Fruit fly (Drosophila melanogaster) whole organism, embryonic: Measurements from ENCODE around the gene Ssu72.
A peak's percentile ranks its signal among the peaks of the same experiment; 100 is the strongest.

ENCODE experiments used
- CG11456 ChIP-seq: fragments of 200-800 bp; sonication (Bioruptor generic); IDR thresholded peaks from 3 replicates; pipeline ENCODE4 v1.3.6; 2022; ENCODE audit warnings: missing biosample characterization, missing genetic modification characterization
- CG11723 ChIP-seq: fragments of 200-800 bp; sonication (Bioruptor generic); optimal IDR thresholded peaks from 2 replicates; lab custom pipeline; 2017; ENCODE audit warnings: missing biosample characterization, mild to moderate bottlenecking, missing genetic modification characterization
- CG1233 ChIP-seq: fragments of 200-800 bp; sonication (Bioruptor generic); optimal IDR thresholded peaks from 4 replicates; lab custom pipeline; 2018; ENCODE audit warnings: missing biosample characterization, mild to moderate bottlenecking, missing genetic modification characterization
- CG12659 ChIP-seq: fragments of 200-800 bp; sonication (Bioruptor generic); optimal IDR thresholded peaks from 3 replicates; lab custom pipeline; 2017; ENCODE audit warnings: mild to moderate bottlenecking, missing biosample characterization, missing genetic modification reagents, missing genetic modification characterization
- CG13296 ChIP-seq: fragments of 200-800 bp; sonication (Bioruptor generic); optimal IDR thresholded peaks from 3 replicates; lab custom pipeline; 2018; ENCODE audit warnings: missing biosample characterization, mild to moderate bottlenecking, missing genetic modification characterization
- CG14667 ChIP-seq: fragments of 200-800 bp; sonication (Bioruptor generic); IDR thresholded peaks from 2 replicates; pipeline ENCODE4 v1.3.6; 2022; ENCODE audit warnings: missing biosample characterization, missing genetic modification characterization
- CG15601 ChIP-seq: fragments of 200-800 bp; sonication (Bioruptor generic); optimal IDR thresholded peaks from 3 replicates; lab custom pipeline; 2019; ENCODE audit warnings: missing biosample characterization, mild to moderate bottlenecking, missing genetic modification characterization, moderate library complexity
- CG17186 ChIP-seq: fragments of 200-800 bp; sonication (Bioruptor generic); optimal IDR thresholded peaks from 3 replicates; lab custom pipeline; 2017; ENCODE audit warnings: missing biosample characterization, missing genetic modification reagents, missing genetic modification characterization
- CG17612 ChIP-seq: fragments of 200-800 bp; sonication (Bioruptor generic); IDR thresholded peaks from 2 replicates; pipeline ENCODE4 v1.3.6; 2022; ENCODE audit warnings: missing biosample characterization, missing genetic modification characterization
- CG17912 ChIP-seq: fragments of 200-800 bp; sonication (Bioruptor generic); optimal IDR thresholded peaks from 2 replicates; lab custom pipeline; 2018; ENCODE audit warnings: missing biosample characterization, mild to moderate bottlenecking, missing genetic modification characterization
- CG2129 ChIP-seq: fragments of 200-800 bp; sonication (Bioruptor generic); IDR thresholded peaks from 2 replicates; pipeline ENCODE4 v1.3.6; 2022; ENCODE audit warnings: missing biosample characterization, missing genetic modification characterization; ENCODE audit not compliant: partially characterized antibody
- CG2678 ChIP-seq: fragments of 200-800 bp; sonication (Bioruptor generic); optimal IDR thresholded peaks from 3 replicates; lab custom pipeline; 2019; ENCODE audit warnings: missing biosample characterization, mild to moderate bottlenecking, missing genetic modification characterization, moderate library complexity
- CG30020 ChIP-seq: fragments of 200-800 bp; optimal IDR thresholded peaks from 2 replicates; lab custom pipeline; 2019; ENCODE audit warnings: missing biosample characterization, mild to moderate bottlenecking, missing genetic modification characterization, moderate library complexity
- CG3838 ChIP-seq: fragments of 200-800 bp; sonication (Bioruptor generic); optimal IDR thresholded peaks from 3 replicates; lab custom pipeline; 2016; ENCODE audit warnings: missing biosample characterization, missing genetic modification characterization
- CG4707 ChIP-seq: fragments of 200-800 bp; sonication (Bioruptor generic); optimal IDR thresholded peaks from 2 replicates; lab custom pipeline; 2018; ENCODE audit warnings: missing biosample characterization, mild to moderate bottlenecking, missing genetic modification characterization, moderate library complexity
- CG6854 ChIP-seq: fragments of 200-800 bp; sonication (Bioruptor generic); optimal IDR thresholded peaks from 3 replicates; lab custom pipeline; 2017; ENCODE audit warnings: missing biosample characterization, mild to moderate bottlenecking, missing genetic modification characterization
- CTCF ChIP-seq: fragments of 200-800 bp; sonication (Bioruptor generic); optimal IDR thresholded peaks from 2 replicates; lab custom pipeline; 2017; ENCODE audit warnings: missing biosample characterization, mild to moderate bottlenecking, missing genetic modification characterization, moderate library complexity
- CrebB ChIP-seq: fragments of 200-800 bp; sonication (Bioruptor generic); optimal IDR thresholded peaks from 3 replicates; lab custom pipeline; 2018; ENCODE audit warnings: missing biosample characterization, mild to moderate bottlenecking, missing genetic modification characterization
- Dek ChIP-seq: fragments of 200-800 bp; sonication (Bioruptor generic); optimal IDR thresholded peaks from 3 replicates; lab custom pipeline; 2019; ENCODE audit warnings: missing biosample characterization, mild to moderate bottlenecking, missing genetic modification characterization, moderate library complexity
- Dip2 ChIP-seq: fragments of 200-800 bp; sonication (Bioruptor generic); IDR thresholded peaks from 2 replicates; pipeline ENCODE4 v1.3.6; 2022; ENCODE audit warnings: missing biosample characterization, missing genetic modification characterization
- Dip3 ChIP-seq: fragments of 200-800 bp; sonication (Bioruptor generic); optimal IDR thresholded peaks from 3 replicates; lab custom pipeline; 2016; ENCODE audit warnings: missing biosample characterization, missing genetic modification characterization
- Dp ChIP-seq: fragments of 200-800 bp; sonication (Bioruptor generic); optimal IDR thresholded peaks from 2 replicates; lab custom pipeline; 2018; ENCODE audit warnings: missing biosample characterization, mild to moderate bottlenecking, missing genetic modification characterization, moderate library complexity
- Elba2 ChIP-seq: fragments of 200-800 bp; sonication (Bioruptor generic); optimal IDR thresholded peaks from 3 replicates; lab custom pipeline; 2016; ENCODE audit warnings: missing biosample characterization, missing genetic modification characterization
- Ets97D ChIP-seq: fragments of 200-800 bp; sonication (Bioruptor generic); optimal IDR thresholded peaks from 3 replicates; lab custom pipeline; 2016; ENCODE audit warnings: missing biosample characterization, missing genetic modification characterization
- Fer3 ChIP-seq: fragments of 200-800 bp; sonication (Bioruptor generic); optimal IDR thresholded peaks from 2 replicates; lab custom pipeline; 2018; ENCODE audit warnings: missing biosample characterization, mild to moderate bottlenecking, missing genetic modification characterization, moderate library complexity
- GATAe ChIP-seq: fragments of 200-800 bp; sonication (Bioruptor generic); conservative IDR thresholded peaks from 2 replicates; pipeline ENCODE4 v1.3.6; 2022; ENCODE audit warnings: missing biosample characterization, missing genetic modification characterization
- Gsc ChIP-seq: fragments of 200-800 bp; sonication (Bioruptor generic); IDR thresholded peaks from 2 replicates; pipeline ENCODE4 v1.3.6; 2022; ENCODE audit warnings: missing biosample characterization, missing genetic modification characterization
- HLH4C ChIP-seq: fragments of 200-800 bp; sonication (Bioruptor generic); IDR thresholded peaks from 3 replicates; pipeline ENCODE4 v1.3.6; 2022; ENCODE audit warnings: missing biosample characterization, missing genetic modification characterization; ENCODE audit not compliant: partially characterized antibody
- NfI ChIP-seq: fragments of 200-800 bp; sonication (Bioruptor generic); optimal IDR thresholded peaks from 3 replicates; lab custom pipeline; 2018; ENCODE audit warnings: missing biosample characterization, mild to moderate bottlenecking, missing genetic modification characterization, moderate library complexity
- Sox100B ChIP-seq: fragments of 200-800 bp; sonication (Bioruptor generic); optimal IDR thresholded peaks from 3 replicates; lab custom pipeline; 2018; ENCODE audit warnings: missing biosample characterization, mild to moderate bottlenecking, missing genetic modification characterization
- Sry-β ChIP-seq: fragments of 200-800 bp; sonication (Bioruptor generic); optimal IDR thresholded peaks from 2 replicates; lab custom pipeline; 2018; ENCODE audit warnings: missing biosample characterization, mild to moderate bottlenecking, missing genetic modification characterization, moderate library complexity
- az2 ChIP-seq: fragments of 200-800 bp; sonication (Bioruptor generic); optimal IDR thresholded peaks from 3 replicates; lab custom pipeline; 2016; ENCODE audit warnings: missing biosample characterization, missing genetic modification characterization
- btn ChIP-seq: fragments of 200-800 bp; sonication (Bioruptor generic); optimal IDR thresholded peaks from 2 replicates; lab custom pipeline; 2016; ENCODE audit warnings: missing biosample characterization, missing genetic modification characterization
- chm ChIP-seq: fragments of 200-800 bp; sonication (Bioruptor generic); IDR thresholded peaks from 2 replicates; pipeline ENCODE4 v1.3.6; 2022; ENCODE audit warnings: missing biosample characterization, missing genetic modification characterization
- dysf ChIP-seq: fragments of 200-800 bp; sonication (Bioruptor generic); IDR thresholded peaks from 3 replicates; pipeline ENCODE4 v1.3.6; 2022; ENCODE audit warnings: missing biosample characterization, missing genetic modification characterization
- exex ChIP-seq: fragments of 200-800 bp; sonication (Bioruptor generic); optimal IDR thresholded peaks from 4 replicates; lab custom pipeline; 2018; ENCODE audit warnings: missing biosample characterization, mild to moderate bottlenecking, missing genetic modification characterization, moderate library complexity
- gce ChIP-seq: fragments of 200-800 bp; sonication (Bioruptor generic); IDR thresholded peaks from 3 replicates; pipeline ENCODE4 v1.3.6; 2022; ENCODE audit warnings: missing biosample characterization, missing genetic modification characterization
- gcm ChIP-seq: fragments of 200-800 bp; sonication (Bioruptor generic); optimal IDR thresholded peaks from 2 replicates; lab custom pipeline; 2019; ENCODE audit warnings: missing biosample characterization, mild to moderate bottlenecking, missing genetic modification characterization, moderate library complexity
- grau ChIP-seq: fragments of 200-800 bp; optimal IDR thresholded peaks from 3 replicates; lab custom pipeline; 2019; ENCODE audit warnings: missing biosample characterization, mild to moderate bottlenecking, missing genetic modification characterization, moderate library complexity
- hb ChIP-seq: fragments of 200-800 bp; sonication (Bioruptor generic); IDR thresholded peaks from 3 replicates; pipeline ENCODE4 v1.3.6; 2022; ENCODE audit warnings: missing biosample characterization, missing genetic modification characterization; ENCODE audit not compliant: partially characterized antibody
- jing ChIP-seq: fragments of 200-800 bp; sonication (Bioruptor generic); optimal IDR thresholded peaks from 2 replicates; lab custom pipeline; 2018; ENCODE audit warnings: missing biosample characterization, mild to moderate bottlenecking, missing genetic modification characterization
- klu ChIP-seq: fragments of 200-800 bp; sonication (Bioruptor generic); IDR thresholded peaks from 2 replicates; pipeline ENCODE4 v1.3.6; 2022; ENCODE audit warnings: missing biosample characterization, missing genetic modification characterization
- mam ChIP-seq: fragments of 200-800 bp; sonication (Bioruptor generic); optimal IDR thresholded peaks from 3 replicates; lab custom pipeline; 2016; ENCODE audit warnings: missing biosample characterization, missing genetic modification characterization
- mirr ChIP-seq: fragments of 200-800 bp; sonication (Bioruptor generic); optimal IDR thresholded peaks from 3 replicates; lab custom pipeline; 2018; ENCODE audit warnings: missing biosample characterization, mild to moderate bottlenecking, missing genetic modification characterization
- nau ChIP-seq: fragments of 200-800 bp; sonication (Bioruptor generic); optimal IDR thresholded peaks from 3 replicates; lab custom pipeline; 2017; ENCODE audit warnings: missing biosample characterization, mild to moderate bottlenecking, missing genetic modification characterization, missing genetic modification reagents
- sd ChIP-seq: fragments of 200-800 bp; sonication (Bioruptor generic); optimal IDR thresholded peaks from 3 replicates; lab custom pipeline; 2018; ENCODE audit warnings: missing biosample characterization, mild to moderate bottlenecking, missing genetic modification characterization, moderate library complexity
- sug ChIP-seq: fragments of 200-800 bp; optimal IDR thresholded peaks from 2 replicates; lab custom pipeline; 2019; ENCODE audit warnings: missing biosample characterization, mild to moderate bottlenecking, missing genetic modification characterization, moderate library complexity
- tgo ChIP-seq: fragments of 200-800 bp; sonication (Bioruptor generic); IDR thresholded peaks from 3 replicates; pipeline ENCODE4 v1.3.6; 2022; ENCODE audit warnings: missing biosample characterization, missing genetic modification characterization
- trem ChIP-seq: fragments of 200-800 bp; optimal IDR thresholded peaks from 3 replicates; lab custom pipeline; 2019; ENCODE audit warnings: missing biosample characterization, mild to moderate bottlenecking, missing genetic modification characterization, moderate library complexity

Ssu72 gene

DNA sequence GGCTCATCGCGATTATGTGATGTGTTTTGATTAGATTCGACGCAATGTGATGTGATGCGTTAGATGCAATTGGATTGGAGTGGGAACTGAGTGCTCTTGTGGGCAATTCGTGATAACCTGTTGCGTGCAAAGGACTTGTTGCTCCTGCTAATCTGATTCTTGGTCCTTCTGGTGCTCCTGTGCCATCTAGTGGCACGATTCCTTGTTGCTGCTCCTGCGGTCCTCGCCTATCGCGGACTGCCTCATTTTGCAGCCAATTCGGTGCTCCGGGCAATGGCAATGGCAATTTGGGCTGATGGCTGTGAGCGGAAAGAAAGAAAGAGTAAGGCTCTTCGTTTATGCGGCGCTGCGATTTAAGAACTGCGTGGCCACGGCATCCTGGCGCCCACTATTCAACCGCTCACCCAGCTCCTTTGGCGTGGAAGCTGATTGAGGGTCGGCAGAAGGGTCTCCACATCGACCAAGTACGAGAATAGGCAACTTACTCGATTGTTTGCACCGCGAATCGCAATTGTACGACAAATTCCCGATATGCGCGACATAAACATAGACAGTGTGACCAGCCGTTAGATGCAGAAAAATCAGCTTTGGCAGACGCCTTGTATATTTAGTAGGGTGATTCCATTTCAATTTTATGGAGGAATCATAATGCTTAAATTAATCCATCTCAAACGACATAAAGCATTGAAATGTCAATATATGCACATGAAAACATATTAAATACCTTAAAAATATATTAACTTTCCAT lies 28.8 kb downstream of the Ssu72 start, which contains the start of gene Mer (continued):
- TF ChIP-seq GATAe (GFP tag; lab: Robert Waterston, UW) (no peak), btn (GFP tag; lab: Kevin White, UChicago) (peak; percentile 74), CG17612 (no peak), dysf (GFP tag; lab: Robert Waterston, UW) (peak; percentile 90), sug (peak; percentile 70), CG1233 (peak; percentile 75), hb (no peak), nau (GFP tag; lab: Kevin White, UChicago) (no peak), CrebB (tag; lab: Kevin White, UChicago) (peak; percentile 83), exex (no peak), CG14667 (GFP tag; lab: Robert Waterston, UW) (peak; percentile 52; the same call in 1 of the 2 replicates), CG2678 (tag; lab: Kevin White, UChicago) (peak; percentile 88), Ets97D (GFP tag; lab: Kevin White, UChicago) (peak; percentile 48), CG17186 (GFP tag; lab: Kevin White, UChicago) (peak; percentile 46), Fer3 (tag; lab: Kevin White, UChicago) (peak; percentile 81), Gsc (GFP tag; lab: Robert Waterston, UW) (peak; percentile 41; the same call in 1 of the 2 replicates), CG30020 (tag; lab: Kevin White, UChicago) (peak; percentile 63), sd (tag; lab: Kevin White, UChicago) (no peak), gcm (GFP tag; lab: Kevin White, UChicago) (peak; percentile 83), mirr (GFP tag; lab: Kevin White, UChicago) (peak; percentile 85), CG11456 (GFP tag; lab: Robert Waterston, UW) (peak; percentile 73; the same call in 1 of the 3 replicates), CG17912 (GFP tag; lab: Kevin White, UChicago) (peak; percentile 48), CG3838 (GFP tag; lab: Kevin White, UChicago) (no peak), Sry-β (peak; percentile 14), az2 (GFP tag; lab: Kevin White, UChicago) (peak; percentile 67), CG2129 (GFP tag; lab: Robert Waterston, UW) (no peak), jing (no peak), Dp (GFP tag; lab: Kevin White, UChicago) (peak; percentile 32), tgo (GFP tag; lab: Robert Waterston, UW) (peak; percentile 79), trem (peak; percentile 86), chm (peak; percentile 84), CG13296 (peak; percentile 87), grau (tag; lab: Kevin White, UChicago) (peak; percentile 85), gce (peak; percentile 70; the same call in 1 of the 3 replicates), CG15601 (tag; lab: Kevin White, UChicago) (peak; percentile 63), CG6854 (GFP tag; lab: Kevin White, UChicago) (peak; percentile 75), Dek (tag; lab: Kevin White, UChicago) (peak; percentile 74), Dip3 (GFP tag; lab: Kevin White, UChicago) (peak; percentile 47), klu (peak; percentile 51; the same call in 1 of the 2 replicates), CG12659 (GFP tag; lab: Kevin White, UChicago) (peak; percentile 90), mam (GFP tag; lab: Kevin White, UChicago) (peak; percentile 89), NfI (GFP tag; lab: Kevin White, UChicago) (peak; percentile 86), Dip2 (GFP tag; lab: Robert Waterston, UW) (no peak; the same call in 1 of the 2 replicates), Sox100B (GFP tag; lab: Kevin White, UChicago) (no peak), Elba2 (GFP tag; lab: Kevin White, UChicago) (peak; percentile 44), CG11723 (peak; percentile 61), HLH4C (GFP tag; lab: Robert Waterston, UW) (no peak), CTCF (GFP tag; lab: Kevin White, UChicago) (peak; percentile 12), CG4707 (GFP tag; lab: Kevin White, UChicago) (peak; percentile 37)
